Worm (Caenorhabditis elegans): ENCODE data around the gene C18B10.6.

DNA sequence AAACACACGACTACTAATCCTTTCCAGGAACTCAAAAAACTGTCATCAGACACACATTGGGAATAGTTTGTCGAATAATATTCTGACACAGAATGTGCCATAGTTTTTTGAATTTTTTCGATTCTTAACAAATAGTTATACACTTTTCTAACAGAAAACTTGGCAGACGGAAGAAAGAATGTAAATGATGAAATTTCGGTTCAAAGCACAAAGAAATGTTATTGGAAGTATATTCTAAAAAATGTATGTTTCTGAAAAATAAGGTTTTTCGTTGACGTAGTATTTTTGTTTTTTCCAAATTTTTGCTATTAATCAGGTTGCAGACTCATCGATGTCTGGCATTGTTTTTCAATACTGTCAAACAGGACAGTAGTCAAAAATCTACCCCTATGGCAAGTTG, 20.0 kb downstream of the C18B10.6 start, which contains the start of gene srh-92:
- TF ChIP-seq pqm-1 (tag; optimal IDR thresholded peaks at IDR 0.05), result no peak
- TF ChIP-seq unc-42 (tag; optimal IDR thresholded peaks at IDR 0.05), result no peak
- no peak for TF ChIP-seq ceh-45 (GFP tag; IDR thresholded peaks at IDR 0.05)
- TF ChIP-seq sox-4 (tag; optimal IDR thresholded peaks at IDR 0.05), result no peak
- TF ChIP-seq sdc-2 (tag; optimal IDR thresholded peaks at IDR 0.05), result no peak
- TF ChIP-seq tbx-2 (tag; optimal IDR thresholded peaks at IDR 0.05), result no peak
- TF ChIP-seq lin-11 (tag; optimal IDR thresholded peaks at IDR 0.05), result no peak
- no peak for TF ChIP-seq sox-2 (GFP tag; IDR thresholded peaks at IDR 0.05)
- no peak for TF ChIP-seq pha-4 (tag; optimal IDR thresholded peaks at IDR 0.05)
- no peak for TF ChIP-seq F13H6.1 (tag; optimal IDR thresholded peaks at IDR 0.05)
- no peak for TF ChIP-seq rnt-1 (tag; optimal IDR thresholded peaks at IDR 0.05)
- no peak for TF ChIP-seq K02D7.2 (tag; optimal IDR thresholded peaks at IDR 0.05)
- TF ChIP-seq pat-9 (tag; optimal IDR thresholded peaks at IDR 0.05), result no peak
- no peak for TF ChIP-seq ttx-3 (tag; optimal IDR thresholded peaks at IDR 0.05)
